Worm (Caenorhabditis elegans) whole organism, L4 larva: ENCODE measurements around the gene ifa-4.

Experiments
- F26F4.8 ChIP-seq: fragments of 200-800 bp; sonication (Bioruptor generic); conservative IDR thresholded peaks from 2 replicates; pipeline ENCODE4 v1.3.6; 2022; ENCODE audit warnings: missing genetic modification characterization, missing compliant biosample characterization
- ceh-82 ChIP-seq: sonication (generic microtip); optimal IDR thresholded peaks from 2 replicates; lab custom pipeline; 2017; ENCODE audit warnings: missing biosample characterization, missing genetic modification characterization
- egl-27 ChIP-seq: sonication (generic microtip); optimal IDR thresholded peaks from 3 replicates; lab custom pipeline; 2017; ENCODE audit warnings: missing biosample characterization, missing genetic modification reagents, missing genetic modification characterization
- fkh-10 ChIP-seq: fragments of 150-350 bp; optimal IDR thresholded peaks from 2 replicates; lab custom pipeline; 2014; ENCODE audit warnings: missing biosample characterization, missing genetic modification reagents, missing genetic modification characterization
- mes-2 ChIP-seq: sonication (generic microtip); optimal IDR thresholded peaks from 2 replicates; lab custom pipeline; 2016; ENCODE audit warnings: missing genotype, mild to moderate bottlenecking, missing genetic modification characterization, missing compliant biosample characterization; ENCODE audit not compliant: poor library complexity, severe bottlenecking
- nhr-77 ChIP-seq: fragments of 150-350 bp; optimal IDR thresholded peaks from 2 replicates; lab custom pipeline; 2014; ENCODE audit warnings: missing biosample characterization, missing genetic modification characterization
- pha-4 ChIP-seq, 2 experiments: fragments of 150-350 bp in 1 of 2; fragments of 200-800 bp in 1 of 2; sonication (Bioruptor generic) in 1 of 2; IDR thresholded peaks in 1 of 2; optimal IDR thresholded peaks in 1 of 2; 2 replicates each; pipeline versions ENCODE4 v1.3.6 to Lab custom; 2014 to 2022; ENCODE audit warnings: missing genetic modification characterization in 2 of 2, missing genetic modification reagents in 2 of 2, missing biosample characterization in 1 of 2, missing compliant biosample characterization in 1 of 2
- rbr-2 ChIP-seq: sonication (generic microtip); optimal IDR thresholded peaks from 2 replicates; lab custom pipeline; 2016; ENCODE audit warnings: missing genotype, missing genetic modification characterization, missing compliant biosample characterization
- sdz-12 ChIP-seq: fragments of 200-800 bp; sonication (Bioruptor generic); optimal IDR thresholded peaks from 2 replicates; lab custom pipeline; 2018; ENCODE audit warnings: mild to moderate bottlenecking, missing genetic modification characterization, missing compliant biosample characterization
- skn-1 ChIP-seq: fragments of 150-350 bp; optimal IDR thresholded peaks from 2 replicates; lab custom pipeline; 2014; ENCODE audit warnings: missing biosample characterization, missing genetic modification characterization
- snpc-4 ChIP-seq: fragments of 150-350 bp; optimal IDR thresholded peaks from 2 replicates; lab custom pipeline; 2014; ENCODE audit warnings: missing biosample characterization, missing genetic modification characterization
- zag-1 ChIP-seq: fragments of 150-350 bp; optimal IDR thresholded peaks from 2 replicates; lab custom pipeline; 2014; ENCODE audit warnings: missing biosample characterization, missing genetic modification characterization
- zip-11 ChIP-seq: fragments of 200-800 bp; sonication (Bioruptor generic); IDR thresholded peaks from 2 replicates; pipeline ENCODE4 v1.3.6; 2022; ENCODE audit warnings: missing genetic modification characterization, missing compliant biosample characterization

DNA sequence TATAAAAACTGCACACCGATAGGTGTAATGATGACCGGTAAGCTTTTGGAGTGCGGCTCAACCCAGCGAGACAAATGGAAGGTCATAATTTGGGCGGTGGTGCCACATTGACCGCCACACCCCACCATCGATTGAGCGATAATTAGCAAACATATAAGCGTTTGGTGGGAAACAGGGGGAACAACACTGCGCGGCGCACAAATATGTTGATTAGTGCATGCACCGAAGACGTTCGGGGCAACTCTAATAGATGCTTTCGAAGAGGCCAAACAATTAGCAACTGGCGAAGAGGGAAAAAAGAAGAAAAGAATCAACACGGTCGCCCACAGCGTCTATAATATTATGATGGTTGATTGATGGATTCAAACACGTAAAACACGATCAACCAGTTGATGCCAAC is 34.5 kb downstream of the ifa-4 start:
- TF ChIP-seq F26F4.8 (GFP tag; lab: Robert Waterston, UW) (no peak), skn-1 (tag; lab: Kevin White, UChicago) (no peak), zag-1 (no peak), egl-27 (tag; lab: Kevin White, UChicago) (no peak), ceh-82 (tag; lab: Kevin White, UChicago) (no peak), fkh-10 (GFP tag; lab: Kevin White, UChicago) (no peak), pha-4 (GFP tag; IDR thresholded peaks at IDR 0.05; lab: Robert Waterston, UW) (no peak), pha-4 (tag; optimal IDR thresholded peaks at IDR 0.05; lab: Kevin White, UChicago) (no peak), zip-11 (no peak), nhr-77 (tag; lab: Kevin White, UChicago) (no peak), rbr-2 (tag; lab: Kevin White, UChicago) (no peak), snpc-4 (tag; lab: Kevin White, UChicago) (no peak), mes-2 (tag; lab: Kevin White, UChicago) (no peak), sdz-12 (GFP tag; lab: Kevin White, UChicago) (no peak)
